Worm (Caenorhabditis elegans): ENCODE measurements around the gene rbm-26.

The rbm-26 gene

ce11 chrIII:5711881-5712643, 720 bp downstream of the rbm-26 start:
- no peak for TF ChIP-seq tbx-2 (tag; optimal IDR thresholded peaks at IDR 0.05)
- no peak for TF ChIP-seq pqm-1 (tag; optimal IDR thresholded peaks at IDR 0.05)
- no peak for TF ChIP-seq ztf-11 (tag; optimal IDR thresholded peaks at IDR 0.05)
- no peak for TF ChIP-seq nhr-28 (tag; optimal IDR thresholded peaks at IDR 0.05)
- no peak for TF ChIP-seq zag-1 (tag; optimal IDR thresholded peaks at IDR 0.05)
- TF ChIP-seq ZK546.5 (tag; optimal IDR thresholded peaks at IDR 0.05): no peak
- no peak for TF ChIP-seq daf-12 (tag; optimal IDR thresholded peaks at IDR 0.05)
- no peak for TF ChIP-seq elt-1 (tag; optimal IDR thresholded peaks at IDR 0.05)

- TF ChIP-seq nhr-237 (tag; optimal IDR thresholded peaks at IDR 0.05) (no peak), daf-12 (tag; optimal IDR thresholded peaks at IDR 0.05) (no peak), elt-3 (tag; optimal IDR thresholded peaks at IDR 0.05) (no peak), ZK546.5 (tag; optimal IDR thresholded peaks at IDR 0.05) (no peak), fkh-10 (GFP tag; optimal IDR thresholded peaks at IDR 0.05) (no peak), fos-1 (tag; optimal IDR thresholded peaks at IDR 0.05) (no peak), mdl-1 (tag; optimal IDR thresholded peaks at IDR 0.05) (no peak), tbx-2 (tag; optimal IDR thresholded peaks at IDR 0.05) (no peak), lin-39 (tag; optimal IDR thresholded peaks at IDR 0.05) (no peak), elt-2 (tag; optimal IDR thresholded peaks at IDR 0.05) (peak; percentile 17), nhr-77 (tag; optimal IDR thresholded peaks at IDR 0.05) (peak; percentile 54)
Observed at ce11 chrIII:5714230-5714983, 3.1 kb downstream of the rbm-26 start, which contains the start of gene arf-1. Gene arf-1, plus strand, starts transcription at chrIII:5714886.

- peak; percentile 55 for TF ChIP-seq ztf-4 (tag; optimal IDR thresholded peaks at IDR 0.05)
- TF ChIP-seq nhr-43 (tag; optimal IDR thresholded peaks at IDR 0.05; ENCODE audit: poor library complexity, severe bottlenecking): peak; percentile 76
- peak; percentile 59 for TF ChIP-seq ama-1 (optimal IDR thresholded peaks at IDR 0.05)
- no peak for TF ChIP-seq nhr-67 (tag; optimal IDR thresholded peaks at IDR 0.05)
Observed at ce11 chrIII:5714984-5715454, 3.7 kb downstream of the rbm-26 start.

- TF ChIP-seq lin-15B (tag; optimal IDR thresholded peaks at IDR 0.05): peak; percentile 70
- TF ChIP-seq fkh-10 (GFP tag; optimal IDR thresholded peaks at IDR 0.05): no peak
- no peak for TF ChIP-seq nhr-11 (tag; optimal IDR thresholded peaks at IDR 0.05)
- TF ChIP-seq pha-4 (tag; optimal IDR thresholded peaks at IDR 0.05): peak; percentile 78
- TF ChIP-seq nhr-43 (tag; optimal IDR thresholded peaks at IDR 0.05; ENCODE audit: poor library complexity, severe bottlenecking): no peak
- TF ChIP-seq ama-1 (optimal IDR thresholded peaks at IDR 0.05): peak; percentile 82
- peak; percentile 29 for TF ChIP-seq R02D3.7 (tag; optimal IDR thresholded peaks at IDR 0.05)
- peak; percentile 88 for TF ChIP-seq lin-39 (tag; optimal IDR thresholded peaks at IDR 0.05)
- peak; percentile 78 for TF ChIP-seq jun-1 (tag; optimal IDR thresholded peaks at IDR 0.05)
- TF ChIP-seq nhr-25 (tag; optimal IDR thresholded peaks at IDR 0.05): peak; percentile 75
- peak; percentile 24 for TF ChIP-seq skn-1 (tag; optimal IDR thresholded peaks at IDR 0.05)
- peak; percentile 88 for TF ChIP-seq hmg-11 (tag; optimal IDR thresholded peaks at IDR 0.05)
- TF ChIP-seq nhr-23 (tag; optimal IDR thresholded peaks at IDR 0.05): peak; percentile 63
- TF ChIP-seq elt-2 (tag; optimal IDR thresholded peaks at IDR 0.05): peak; percentile 63
- peak in 1 of 3 experiments; percentile 26 for TF ChIP-seq elt-3 (tag; optimal IDR thresholded peaks at IDR 0.05)
- TF ChIP-seq ceh-16 (tag; optimal IDR thresholded peaks at IDR 0.05): no peak
- peak; percentile 89 for TF ChIP-seq snpc-4 (tag; optimal IDR thresholded peaks at IDR 0.05)
- no peak for TF ChIP-seq nhr-76 (tag; optimal IDR thresholded peaks at IDR 0.05)
- TF ChIP-seq nfya-1 (tag; optimal IDR thresholded peaks at IDR 0.05; ENCODE audit: insufficient read depth): peak; percentile 90
- no peak for TF ChIP-seq mml-1 (tag; optimal IDR thresholded peaks at IDR 0.05)
- peak; percentile 34 for TF ChIP-seq unc-62 (GFP tag; optimal IDR thresholded peaks at IDR 0.05)
- no peak for TF ChIP-seq fos-1 (tag; optimal IDR thresholded peaks at IDR 0.05)
- TF ChIP-seq ceh-28 (tag; optimal IDR thresholded peaks at IDR 0.05): peak; percentile 65
- no peak for TF ChIP-seq ztf-4 (tag; optimal IDR thresholded peaks at IDR 0.05)
- TF ChIP-seq lsy-12 (tag; optimal IDR thresholded peaks at IDR 0.05): no peak
- peak; percentile 32 for TF ChIP-seq mdl-1 (tag; optimal IDR thresholded peaks at IDR 0.05)
Observed at ce11 chrIII:5715467-5715866, 4.1 kb downstream of the rbm-26 start.

Data from whole organism, L3 larva.